Worm (Caenorhabditis elegans) whole organism, L4 larva: ENCODE data around the gene ZC262.13.

Source experiments
- T26A8.4 ChIP-seq: fragments of 200-800 bp; sonication (Bioruptor generic); IDR thresholded peaks from 2 replicates; pipeline ENCODE4 v1.3.6; 2022; ENCODE audit warnings: missing genetic modification characterization, missing compliant biosample characterization
- ZK546.5 ChIP-seq, 2 experiments: sonication (generic microtip); optimal IDR thresholded peaks; 2 replicates each; lab custom pipeline; 2017; ENCODE audit warnings: missing biosample characterization in 2 of 2, missing genetic modification characterization in 2 of 2
- aha-1 ChIP-seq: fragments of 150-350 bp; peaks from one replicate; lab custom pipeline; 2014; ENCODE audit warnings: missing biosample characterization, missing genetic modification characterization
- ceh-32 ChIP-seq: sonication (generic microtip); optimal IDR thresholded peaks from 2 replicates; lab custom pipeline; 2016; ENCODE audit warnings: mild to moderate bottlenecking, missing genetic modification characterization, missing compliant biosample characterization; ENCODE audit not compliant: poor library complexity
- ceh-44 ChIP-seq: fragments of 200-800 bp; sonication (Bioruptor generic); IDR thresholded peaks from 2 replicates; pipeline ENCODE4 v1.3.6; 2022; ENCODE audit warnings: missing genetic modification reagents, missing genetic modification characterization, missing compliant biosample characterization
- ces-1 ChIP-seq: fragments of 150-350 bp; sonication (generic microtip); optimal IDR thresholded peaks from 4 replicates; lab custom pipeline; 2014; ENCODE audit warnings: missing biosample characterization, missing genetic modification reagents, missing genetic modification characterization
- daf-16 ChIP-seq, 3 experiments: sonication (generic microtip); optimal IDR thresholded peaks; 2 replicates each; lab custom pipeline; 2016 to 2017; ENCODE audit warnings: missing genetic modification characterization in 3 of 3, missing genetic modification reagents in 3 of 3, mild to moderate bottlenecking in 2 of 3, missing compliant biosample characterization in 2 of 3, missing biosample characterization in 1 of 3, moderate library complexity in 1 of 3
- daf-8 ChIP-seq: fragments of 200-800 bp; sonication (Bioruptor generic); IDR thresholded peaks from 2 replicates; pipeline ENCODE4 v1.3.6; 2022; ENCODE audit warnings: missing genetic modification characterization, missing compliant biosample characterization
- dpl-1 ChIP-seq: fragments of 150-350 bp; optimal IDR thresholded peaks from 2 replicates; lab custom pipeline; 2014; ENCODE audit warnings: missing biosample characterization, missing genetic modification reagents, missing genetic modification characterization
- duxl-1 ChIP-seq: sonication (generic microtip); optimal IDR thresholded peaks from 2 replicates; lab custom pipeline; 2016; ENCODE audit warnings: mild to moderate bottlenecking, missing genetic modification characterization, moderate library complexity, missing compliant biosample characterization; ENCODE audit not compliant: poor library complexity
- egl-43 ChIP-seq: fragments of 200-800 bp; sonication (Bioruptor generic); IDR thresholded peaks from 2 replicates; pipeline ENCODE4 v1.3.6; 2022; ENCODE audit warnings: missing genetic modification reagents, missing genetic modification characterization, missing compliant biosample characterization
- fkh-10 ChIP-seq: fragments of 150-350 bp; optimal IDR thresholded peaks from 2 replicates; lab custom pipeline; 2014; ENCODE audit warnings: missing biosample characterization, missing genetic modification reagents, missing genetic modification characterization
- hlh-30 ChIP-seq: sonication (generic microtip); optimal IDR thresholded peaks from 2 replicates; lab custom pipeline; 2017; ENCODE audit warnings: antibody characterized with exemption, mild to moderate bottlenecking, missing genetic modification characterization, missing compliant biosample characterization; ENCODE audit not compliant: insufficient read depth
- lin-15B ChIP-seq: fragments of 150-350 bp; sonication (generic microtip); optimal IDR thresholded peaks from 3 replicates; lab custom pipeline; 2014; ENCODE audit warnings: missing biosample characterization, missing genetic modification characterization
- mxl-2 ChIP-seq: fragments of 200-800 bp; sonication (Bioruptor generic); conservative IDR thresholded peaks from 2 replicates; pipeline ENCODE4 v1.3.6; 2022; ENCODE audit warnings: missing genetic modification reagents, missing genetic modification characterization, missing compliant biosample characterization
- nhr-11 ChIP-seq: fragments of 150-350 bp; optimal IDR thresholded peaks from 2 replicates; lab custom pipeline; 2014; ENCODE audit warnings: missing biosample characterization, missing genetic modification characterization
- nhr-111 ChIP-seq: fragments of 200-800 bp; sonication (Bioruptor generic); optimal IDR thresholded peaks from 2 replicates; lab custom pipeline; 2018; ENCODE audit warnings: mild to moderate bottlenecking, missing genetic modification characterization, missing compliant biosample characterization
- nhr-237 ChIP-seq: sonication (generic microtip); optimal IDR thresholded peaks from 2 replicates; lab custom pipeline; 2017; ENCODE audit warnings: missing biosample characterization, missing genetic modification characterization
- nhr-25 ChIP-seq: sonication (generic microtip); optimal IDR thresholded peaks from 2 replicates; lab custom pipeline; 2017; ENCODE audit warnings: missing genetic modification characterization, mild to moderate bottlenecking, missing compliant biosample characterization, antibody characterized with exemption, moderate library complexity, borderline replicate concordance; ENCODE audit not compliant: insufficient read depth
- nhr-48 ChIP-seq: sonication (generic microtip); optimal IDR thresholded peaks from 2 replicates; lab custom pipeline; 2016; ENCODE audit warnings: mild to moderate bottlenecking, missing genetic modification characterization, missing compliant biosample characterization
- nhr-6 ChIP-seq: fragments of 150-350 bp; optimal IDR thresholded peaks from 2 replicates; lab custom pipeline; 2014; ENCODE audit warnings: missing biosample characterization, missing genetic modification characterization
- nhr-76 ChIP-seq: fragments of 150-350 bp; optimal IDR thresholded peaks from 2 replicates; lab custom pipeline; 2014; ENCODE audit warnings: missing biosample characterization, missing genetic modification characterization
- pha-4 ChIP-seq, 2 experiments: fragments of 150-350 bp in 1 of 2; fragments of 200-800 bp in 1 of 2; sonication (Bioruptor generic) in 1 of 2; IDR thresholded peaks in 1 of 2; optimal IDR thresholded peaks in 1 of 2; 2 replicates each; pipeline versions ENCODE4 v1.3.6 to Lab custom; 2014 to 2022; ENCODE audit warnings: missing genetic modification characterization in 2 of 2, missing genetic modification reagents in 2 of 2, missing biosample characterization in 1 of 2, missing compliant biosample characterization in 1 of 2
- php-3 ChIP-seq: fragments of 200-800 bp; sonication (Bioruptor generic); IDR thresholded peaks from 2 replicates; pipeline ENCODE4 v1.3.6; 2022; ENCODE audit warnings: missing genetic modification reagents, missing genetic modification characterization, missing compliant biosample characterization
- pqm-1 ChIP-seq: sonication (generic microtip); optimal IDR thresholded peaks from 2 replicates; lab custom pipeline; 2017; ENCODE audit warnings: missing biosample characterization, missing genetic modification characterization
- spr-1 ChIP-seq: sonication (generic microtip); optimal IDR thresholded peaks from 2 replicates; lab custom pipeline; 2016; ENCODE audit warnings: mild to moderate bottlenecking, missing genetic modification characterization, missing compliant biosample characterization
- tag-97 ChIP-seq: fragments of 200-800 bp; sonication (Bioruptor generic); IDR thresholded peaks from 2 replicates; pipeline ENCODE4 v1.3.6; 2022; ENCODE audit warnings: missing genetic modification characterization, missing compliant biosample characterization
- unc-62 ChIP-seq, 3 experiments: fragments of 150-350 bp in 1 of 3; sonication (generic microtip); optimal IDR thresholded peaks in 2 of 3; peaks in 1 of 3; 1 replicate in 1 of 3; 2 replicates in 2 of 3; lab custom pipeline; 2014 to 2017; ENCODE audit warnings: missing biosample characterization in 3 of 3, missing genetic modification characterization in 3 of 3, missing genetic modification reagents in 3 of 3, missing genotype in 1 of 3
- vab-7 ChIP-seq: fragments of 200-800 bp; sonication (Bioruptor generic); IDR thresholded peaks from 2 replicates; pipeline ENCODE4 v1.3.6; 2022; ENCODE audit warnings: missing genetic modification reagents, missing genetic modification characterization, missing compliant biosample characterization
- zfp-3 ChIP-seq: fragments of 200-800 bp; sonication (Bioruptor generic); conservative IDR thresholded peaks from 2 replicates; pipeline ENCODE4 v1.3.6; 2022; ENCODE audit warnings: missing genetic modification reagents, missing genetic modification characterization, missing compliant biosample characterization
- zip-11 ChIP-seq: fragments of 200-800 bp; sonication (Bioruptor generic); IDR thresholded peaks from 2 replicates; pipeline ENCODE4 v1.3.6; 2022; ENCODE audit warnings: missing genetic modification characterization, missing compliant biosample characterization
- ztf-11 ChIP-seq: fragments of 150-350 bp; optimal IDR thresholded peaks from 2 replicates; lab custom pipeline; 2014; ENCODE audit warnings: missing biosample characterization, missing genetic modification characterization
- ztf-7 ChIP-seq: fragments of 150-350 bp; optimal IDR thresholded peaks from 2 replicates; lab custom pipeline; 2014; ENCODE audit warnings: missing biosample characterization, missing genetic modification characterization

Gene ZC262.13

ce11 chrIII:8300860-8301396 is 25.1 kb upstream of the ZC262.13 start:
- TF ChIP-seq pqm-1 (tag; lab: Kevin White, UChicago) (no peak), ceh-32 (tag; lab: Kevin White, UChicago) (no peak), ceh-44 (GFP tag; lab: Robert Waterston, UW) (no peak), duxl-1 (no peak), nhr-76 (tag; lab: Kevin White, UChicago) (no peak), dpl-1 (GFP tag; lab: Kevin White, UChicago) (no peak), spr-1 (no peak), nhr-25 (tag; lab: Kevin White, UChicago) (no peak)

- TF ChIP-seq vab-7 (GFP tag; lab: Robert Waterston, UW) = no peak
- no peak for TF ChIP-seq fkh-10 (GFP tag; lab: Kevin White, UChicago)
- no peak for TF ChIP-seq nhr-11
- no peak for TF ChIP-seq pha-4 (GFP tag; IDR thresholded peaks at IDR 0.05; lab: Robert Waterston, UW)
- TF ChIP-seq pha-4 (tag; optimal IDR thresholded peaks at IDR 0.05; lab: Kevin White, UChicago) = no peak
- no peak for TF ChIP-seq daf-16 (GFP tag; optimal IDR thresholded peaks at IDR 0.05; lab: Kevin White, UChicago)
- no peak for TF ChIP-seq daf-16 (tag; optimal IDR thresholded peaks at IDR 0.05; lab: Kevin White, UChicago)
- TF ChIP-seq ztf-11 (tag; lab: Kevin White, UChicago) = no peak
- TF ChIP-seq nhr-6 (tag; lab: Kevin White, UChicago) = no peak
- no peak for TF ChIP-seq hlh-30 (tag; lab: Kevin White, UChicago)
- TF ChIP-seq php-3 (GFP tag; lab: Robert Waterston, UW) = no peak
- TF ChIP-seq nhr-48 = no peak
- TF ChIP-seq ces-1 (GFP tag; lab: Kevin White, UChicago) = no peak
- no peak for TF ChIP-seq daf-8 (GFP tag; lab: Robert Waterston, UW)
- TF ChIP-seq ztf-7 (tag; lab: Kevin White, UChicago) = no peak
- no peak for TF ChIP-seq pqm-1 (tag; lab: Kevin White, UChicago)
- no peak for TF ChIP-seq nhr-237
- no peak for TF ChIP-seq ZK546.5 (tag; optimal IDR thresholded peaks at IDR 0.05; lab: Kevin White, UChicago)
- TF ChIP-seq zip-11 (GFP tag; lab: Robert Waterston, UW) = no peak
Measured at ce11 chrIII:8303440-8303839, 22.6 kb upstream of the ZC262.13 start.

- TF ChIP-seq lin-15B = no peak
- no peak for TF ChIP-seq mxl-2
- TF ChIP-seq egl-43 (GFP tag; lab: Robert Waterston, UW) = 0 out of 2 replicates have a peak, but pooled peaks have one; percentile 19
- TF ChIP-seq aha-1 (tag; lab: Kevin White, UChicago) = peak; percentile 90
Measured at ce11 chrIII:8305304-8305703, 20.7 kb upstream of the ZC262.13 start.

- TF ChIP-seq nhr-111 (GFP tag; lab: Kevin White, UChicago) = no peak
- TF ChIP-seq tag-97 (GFP tag; lab: Robert Waterston, UW) = no peak
- TF ChIP-seq unc-62 (GFP tag; optimal IDR thresholded peaks at IDR 0.05 in 1 of 2; lab: Kevin White, UChicago) = peak in 1 of 2 experiments; percentile 87
- no peak for TF ChIP-seq unc-62 (tag; optimal IDR thresholded peaks at IDR 0.05; lab: Kevin White, UChicago)
- TF ChIP-seq aha-1 (tag; lab: Kevin White, UChicago) = peak; percentile 94
- 0 out of 2 replicates have a peak, but pooled peaks have one; percentile 35 for TF ChIP-seq zfp-3
- TF ChIP-seq T26A8.4 (GFP tag; lab: Robert Waterston, UW) = no peak
Measured at ce11 chrIII:8305816-8306215, 20.2 kb upstream of the ZC262.13 start.
